Worm (Caenorhabditis elegans) whole organism, young adult: ENCODE results near the gene Y40C7B.4.

Experiments used
- F10E7.11 ChIP-seq: sonication (generic microtip); optimal IDR thresholded peaks from 2 replicates; lab custom pipeline; 2017; ENCODE audit warnings: mild to moderate bottlenecking, missing genetic modification characterization, moderate library complexity, missing compliant biosample characterization
- Y53F4B.3 ChIP-seq: fragments of 200-800 bp; sonication (Bioruptor generic); IDR thresholded peaks from 2 replicates; pipeline ENCODE4 v1.3.6; 2022; ENCODE audit warnings: missing genetic modification reagents, missing genetic modification characterization, missing compliant biosample characterization
- Y53G8AR.9 ChIP-seq: fragments of 200-800 bp; sonication (Bioruptor generic); conservative IDR thresholded peaks from 2 replicates; pipeline ENCODE4 v1.3.6; 2022; ENCODE audit warnings: missing genetic modification reagents, missing genetic modification characterization, missing compliant biosample characterization
- ama-1 ChIP-seq, 3 experiments: fragments of 150-350 bp in 1 of 3; sonication (generic microtip) in 2 of 3; optimal IDR thresholded peaks; 2 replicates each; lab custom pipeline; 2014 to 2018; ENCODE audit warnings: missing biosample characterization in 2 of 3, missing genetic modification characterization in 2 of 3, missing genetic modification reagents in 2 of 3
- bed-1 ChIP-seq: fragments of 200-800 bp; sonication (Bioruptor generic); IDR thresholded peaks from 2 replicates; pipeline ENCODE4 v1.3.6; 2022; ENCODE audit warnings: missing genetic modification reagents, missing genetic modification characterization, missing compliant biosample characterization
- ceh-40 ChIP-seq: fragments of 200-800 bp; sonication (Bioruptor generic); IDR thresholded peaks from 2 replicates; pipeline ENCODE4 v1.3.6; 2022; ENCODE audit warnings: missing genetic modification characterization, missing compliant biosample characterization
- nfya-1 ChIP-seq: sonication (generic microtip); optimal IDR thresholded peaks from 2 replicates; lab custom pipeline; 2017; ENCODE audit warnings: antibody characterized with exemption, missing compliant biosample characterization, missing genetic modification characterization, borderline replicate concordance; ENCODE audit not compliant: insufficient read depth
- nfya-2 ChIP-seq: fragments of 200-800 bp; sonication (Bioruptor generic); IDR thresholded peaks from 2 replicates; pipeline ENCODE4 v1.3.6; 2022; ENCODE audit warnings: missing genetic modification reagents, missing genetic modification characterization, missing compliant biosample characterization
- nhr-27 ChIP-seq: fragments of 200-800 bp; sonication (Bioruptor generic); optimal IDR thresholded peaks from 2 replicates; lab custom pipeline; 2018; ENCODE audit warnings: mild to moderate bottlenecking, missing genetic modification characterization, moderate library complexity, missing compliant biosample characterization
- pha-4 ChIP-seq: fragments of 150-350 bp; sonication (generic microtip); optimal IDR thresholded peaks from 2 replicates; lab custom pipeline; 2014; ENCODE audit warnings: missing biosample characterization, missing genetic modification reagents, missing genetic modification characterization
- snpc-3.4 ChIP-seq: sonication (generic microtip); optimal IDR thresholded peaks from 2 replicates; lab custom pipeline; 2017; ENCODE audit warnings: missing genetic modification characterization, mild to moderate bottlenecking, missing compliant biosample characterization, antibody characterized with exemption, moderate library complexity, missing genotype, missing genetic modification reagents
- unc-62 ChIP-seq: fragments of 150-350 bp; optimal IDR thresholded peaks from 2 replicates; lab custom pipeline; 2014; ENCODE audit warnings: missing biosample characterization, missing genetic modification reagents, missing genetic modification characterization
- xnd-1 ChIP-seq: sonication (generic microtip); optimal IDR thresholded peaks from 2 replicates; lab custom pipeline; 2016; ENCODE audit warnings: missing genotype, missing genetic modification reagents, missing genetic modification characterization, missing compliant biosample characterization
- ztf-28 ChIP-seq: fragments of 200-800 bp; sonication (Bioruptor generic); IDR thresholded peaks from 2 replicates; pipeline ENCODE4 v1.3.6; 2022; ENCODE audit warnings: missing genetic modification reagents, missing genetic modification characterization, missing compliant biosample characterization

DNA sequence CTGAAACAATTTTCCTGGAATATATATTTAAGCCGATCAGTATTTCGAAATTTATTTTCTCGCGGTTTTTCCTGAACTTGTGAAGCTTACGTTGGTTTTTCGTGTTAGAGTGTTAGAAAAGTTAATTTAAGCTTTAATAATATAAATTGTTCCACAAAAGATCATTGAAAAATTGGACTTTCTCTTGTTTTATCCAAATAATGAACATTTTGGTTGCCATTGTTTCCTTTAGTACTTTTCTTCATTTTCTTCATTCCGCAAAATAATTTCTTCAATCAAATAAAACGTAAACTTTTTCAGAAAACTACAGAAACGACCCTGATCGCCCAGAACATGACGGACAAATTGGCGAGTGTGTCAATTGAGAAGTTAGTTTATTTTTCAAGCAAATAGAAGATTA, 45.8 kb upstream of the Y40C7B.4 start, which contains the start of gene fbxa-120:
- no peak for TF ChIP-seq ama-1 (optimal IDR thresholded peaks at IDR 0.05; lab: Kevin White, UChicago)
- no peak for TF ChIP-seq ama-1 (GFP tag; optimal IDR thresholded peaks at IDR 0.05; lab: Kevin White, UChicago)
- TF ChIP-seq Y53G8AR.9 (GFP tag; lab: Robert Waterston, UW): no peak
- TF ChIP-seq Y53F4B.3: no peak
- TF ChIP-seq unc-62 (GFP tag; lab: Kevin White, UChicago): no peak
- no peak for TF ChIP-seq ceh-40
- TF ChIP-seq xnd-1 (tag; lab: Kevin White, UChicago): no peak
- TF ChIP-seq ztf-28 (GFP tag; lab: Robert Waterston, UW): no peak
- no peak for TF ChIP-seq nfya-1
- TF ChIP-seq nhr-27: no peak
- no peak for TF ChIP-seq pha-4 (tag; lab: Kevin White, UChicago)
- no peak for TF ChIP-seq nfya-2 (GFP tag; lab: Robert Waterston, UW)
- TF ChIP-seq F10E7.11: no peak
- TF ChIP-seq bed-1 (GFP tag; lab: Robert Waterston, UW): no peak
- no peak for TF ChIP-seq snpc-3.4 (tag; lab: Kevin White, UChicago)
